Worm (Caenorhabditis elegans) whole organism, midembryonic: Measurements from ENCODE around the gene Y69A2AR.25.

Experiments used
- med-1 ChIP-seq: sonication (generic microtip); optimal IDR thresholded peaks from 2 replicates; lab custom pipeline; 2017; ENCODE audit warnings: missing genetic modification characterization, mild to moderate bottlenecking, missing compliant biosample characterization, antibody characterized with exemption, missing genetic modification reagents; ENCODE audit not compliant: insufficient read depth
- tab-1 ChIP-seq: fragments of 200-800 bp; sonication (Bioruptor generic); IDR thresholded peaks from 2 replicates; pipeline ENCODE4 v1.3.6; 2022; ENCODE audit warnings: missing genetic modification characterization, missing compliant biosample characterization

- no peak for TF ChIP-seq tab-1 (GFP tag; lab: Robert Waterston, UW)
- TF ChIP-seq med-1 (GFP tag; lab: Kevin White, UChicago) = no peak
These were observed 42.2 kb upstream of the Y69A2AR.25 start, which contains the start of gene Y69A2AR.32 for ce11 chrIV:2610409-2610808.
